Worm (Caenorhabditis elegans) whole organism, L1 larva: Measurements from ENCODE around the gene K12B6.4.

Experiments used
- C04F5.9 ChIP-seq: sonication (generic microtip); optimal IDR thresholded peaks from 2 replicates; lab custom pipeline; 2016; ENCODE audit warnings: missing genetic modification characterization, missing compliant biosample characterization
- C16A3.4 ChIP-seq: fragments of 150-350 bp; optimal IDR thresholded peaks from 2 replicates; lab custom pipeline; 2014; ENCODE audit warnings: missing biosample characterization, missing genetic modification characterization
- aha-1 ChIP-seq: fragments of 150-350 bp; optimal IDR thresholded peaks from 2 replicates; lab custom pipeline; 2014; ENCODE audit warnings: missing biosample characterization, missing genetic modification characterization
- alr-1 ChIP-seq: fragments of 200-800 bp; sonication (Bioruptor generic); optimal IDR thresholded peaks from 2 replicates; lab custom pipeline; 2018; ENCODE audit warnings: borderline replicate concordance, mild to moderate bottlenecking, missing genetic modification characterization, missing compliant biosample characterization
- aly-2 ChIP-seq: fragments of 150-350 bp; optimal IDR thresholded peaks from 2 replicates; lab custom pipeline; 2014; ENCODE audit warnings: missing biosample characterization, missing genetic modification characterization
- ama-1 ChIP-seq: fragments of 150-350 bp; optimal IDR thresholded peaks from 2 replicates; lab custom pipeline; 2014
- ceh-82 ChIP-seq, 3 experiments: fragments of 150-350 bp in 1 of 3; sonication (generic microtip) in 2 of 3; optimal IDR thresholded peaks; 2 replicates each; lab custom pipeline; 2014 to 2017; ENCODE audit warnings: missing biosample characterization in 3 of 3, missing genetic modification characterization in 3 of 3
- ceh-88 ChIP-seq: fragments of 200-800 bp; sonication (Bioruptor generic); IDR thresholded peaks from 2 replicates; pipeline ENCODE4 v1.3.6; 2022; ENCODE audit warnings: missing genetic modification characterization, missing compliant biosample characterization
- ceh-90 ChIP-seq: sonication (generic microtip); optimal IDR thresholded peaks from 2 replicates; lab custom pipeline; 2016; ENCODE audit warnings: missing genetic modification characterization, missing compliant biosample characterization
- ces-1 ChIP-seq: fragments of 150-350 bp; optimal IDR thresholded peaks from 2 replicates; lab custom pipeline; 2014; ENCODE audit warnings: missing biosample characterization, missing genetic modification reagents, missing genetic modification characterization
- dpl-1 ChIP-seq, 3 experiments: fragments of 150-350 bp in 2 of 3; sonication (generic microtip) in 1 of 3; optimal IDR thresholded peaks; 2 replicates each; lab custom pipeline; 2014 to 2017; ENCODE audit warnings: missing biosample characterization in 3 of 3, missing genetic modification characterization in 3 of 3, missing genetic modification reagents in 3 of 3
- efl-3 ChIP-seq: fragments of 200-800 bp; sonication (Bioruptor generic); optimal IDR thresholded peaks from 2 replicates; lab custom pipeline; 2018; ENCODE audit warnings: mild to moderate bottlenecking, missing genetic modification characterization, missing compliant biosample characterization
- egl-13 ChIP-seq: sonication (generic microtip); optimal IDR thresholded peaks from 2 replicates; lab custom pipeline; 2016; ENCODE audit warnings: missing genotype, missing genetic modification reagents, missing genetic modification characterization, missing compliant biosample characterization
- egl-27 ChIP-seq, 2 experiments: fragments of 150-350 bp in 1 of 2; sonication (generic microtip); optimal IDR thresholded peaks; 3 replicates each; lab custom pipeline; 2017 to 2018; ENCODE audit warnings: missing biosample characterization in 2 of 2, missing genetic modification characterization in 2 of 2, missing genetic modification reagents in 2 of 2
- elt-3 ChIP-seq, 6 experiments: fragments of 150-350 bp in 1 of 6; sonication (generic microtip); optimal IDR thresholded peaks; 2 replicates each; lab custom pipeline; 2017 to 2018; ENCODE audit warnings: missing biosample characterization in 6 of 6, missing genetic modification characterization in 6 of 6, inconsistent platforms in 1 of 6
- ets-5 ChIP-seq: fragments of 200-800 bp; sonication (Bioruptor generic); IDR thresholded peaks from 2 replicates; pipeline ENCODE4 v1.3.6; 2022; ENCODE audit warnings: missing genetic modification characterization, missing compliant biosample characterization
- fkh-10 ChIP-seq: sonication (generic microtip); optimal IDR thresholded peaks from 2 replicates; lab custom pipeline; 2017; ENCODE audit warnings: missing biosample characterization, missing genetic modification reagents, missing genetic modification characterization
- fkh-4 ChIP-seq: sonication (generic microtip); optimal IDR thresholded peaks from 2 replicates; lab custom pipeline; 2016; ENCODE audit warnings: missing compliant biosample characterization, missing genetic modification characterization, borderline replicate concordance
- fos-1 ChIP-seq: fragments of 150-350 bp; optimal IDR thresholded peaks from 2 replicates; lab custom pipeline; 2014; ENCODE audit warnings: missing biosample characterization, missing genetic modification characterization
- grh-1 ChIP-seq: fragments of 200-800 bp; sonication (Bioruptor generic); IDR thresholded peaks from 2 replicates; pipeline ENCODE4 v1.3.6; 2022; ENCODE audit warnings: missing genetic modification reagents, missing genetic modification characterization, missing compliant biosample characterization
- hlh-17 ChIP-seq: fragments of 200-800 bp; sonication (Bioruptor generic); optimal IDR thresholded peaks from 2 replicates; lab custom pipeline; 2018; ENCODE audit warnings: missing genetic modification characterization, mild to moderate bottlenecking, missing compliant biosample characterization, moderate library complexity, borderline replicate concordance
- hpl-2 ChIP-seq: fragments of 150-350 bp; optimal IDR thresholded peaks from 2 replicates; lab custom pipeline; 2014; ENCODE audit warnings: missing biosample characterization, missing genetic modification reagents, missing genetic modification characterization
- isw-1 ChIP-seq: fragments of 200-800 bp; sonication (Bioruptor generic); IDR thresholded peaks from 2 replicates; pipeline ENCODE4 v1.3.6; 2022; ENCODE audit warnings: missing genetic modification characterization, missing compliant biosample characterization
- jun-1 ChIP-seq: fragments of 150-350 bp; optimal IDR thresholded peaks from 2 replicates; lab custom pipeline; 2014; ENCODE audit warnings: missing biosample characterization, missing genetic modification reagents, missing genetic modification characterization
- lin-13 ChIP-seq: fragments of 150-350 bp; optimal IDR thresholded peaks from 2 replicates; lab custom pipeline; 2014; ENCODE audit warnings: missing biosample characterization, missing genetic modification reagents, missing genetic modification characterization
- lin-15B ChIP-seq: fragments of 150-350 bp; sonication (generic microtip); optimal IDR thresholded peaks from 3 replicates; lab custom pipeline; 2014; ENCODE audit warnings: missing biosample characterization, missing genetic modification characterization
- lin-35 ChIP-seq, 2 experiments: fragments of 150-350 bp; optimal IDR thresholded peaks; 2 replicates each; lab custom pipeline; 2014; ENCODE audit warnings: missing biosample characterization in 2 of 2, missing genetic modification characterization in 2 of 2, missing genetic modification reagents in 2 of 2
- lir-3 ChIP-seq: sonication (generic microtip); optimal IDR thresholded peaks from 2 replicates; lab custom pipeline; 2016; ENCODE audit warnings: mild to moderate bottlenecking, missing genetic modification characterization, moderate library complexity, missing compliant biosample characterization; ENCODE audit not compliant: poor library complexity
- lsy-2 ChIP-seq, 2 experiments: fragments of 150-350 bp; optimal IDR thresholded peaks; 2 replicates each; lab custom pipeline; 2014; ENCODE audit warnings: missing biosample characterization in 2 of 2, missing genetic modification characterization in 2 of 2
- mab-9 ChIP-seq: fragments of 200-800 bp; sonication (Bioruptor generic); IDR thresholded peaks from 2 replicates; pipeline ENCODE4 v1.3.6; 2022; ENCODE audit warnings: missing genetic modification reagents, missing genetic modification characterization, missing compliant biosample characterization
- mdl-1 ChIP-seq, 2 experiments: fragments of 150-350 bp; optimal IDR thresholded peaks; 2 replicates each; lab custom pipeline; 2014 to 2017; ENCODE audit warnings: missing biosample characterization in 2 of 2, missing genetic modification characterization in 2 of 2, inconsistent platforms in 1 of 2
- mef-2 ChIP-seq: fragments of 150-350 bp; optimal IDR thresholded peaks from 2 replicates; lab custom pipeline; 2014; ENCODE audit warnings: missing biosample characterization, missing genetic modification characterization
- mep-1 ChIP-seq: fragments of 150-350 bp; optimal IDR thresholded peaks from 2 replicates; lab custom pipeline; 2014; ENCODE audit warnings: missing biosample characterization, missing genetic modification characterization
- nhr-11 ChIP-seq: fragments of 150-350 bp; optimal IDR thresholded peaks from 2 replicates; lab custom pipeline; 2014; ENCODE audit warnings: missing biosample characterization, missing genetic modification characterization
- nhr-20 ChIP-seq: sonication (generic microtip); optimal IDR thresholded peaks from 2 replicates; lab custom pipeline; 2016; ENCODE audit warnings: mild to moderate bottlenecking, missing genetic modification characterization, missing compliant biosample characterization
- nhr-237 ChIP-seq: fragments of 150-350 bp; optimal IDR thresholded peaks from 2 replicates; lab custom pipeline; 2014; ENCODE audit warnings: missing biosample characterization, missing genetic modification characterization
- nhr-47 ChIP-seq: sonication (generic microtip); optimal IDR thresholded peaks from 2 replicates; lab custom pipeline; 2016; ENCODE audit warnings: mild to moderate bottlenecking, missing genetic modification characterization, moderate library complexity, missing compliant biosample characterization
- nhr-76 ChIP-seq: sonication (generic microtip); optimal IDR thresholded peaks from 2 replicates; lab custom pipeline; 2017; ENCODE audit warnings: missing biosample characterization, missing genetic modification characterization
- nhr-77 ChIP-seq: fragments of 150-350 bp; optimal IDR thresholded peaks from 2 replicates; lab custom pipeline; 2014; ENCODE audit warnings: missing biosample characterization, missing genetic modification characterization
- pag-3 ChIP-seq: sonication (generic microtip); optimal IDR thresholded peaks from 2 replicates; lab custom pipeline; 2017; ENCODE audit warnings: missing genetic modification characterization, mild to moderate bottlenecking, missing compliant biosample characterization, antibody characterized with exemption, borderline replicate concordance; ENCODE audit not compliant: insufficient read depth
- skn-1 ChIP-seq: fragments of 150-350 bp; optimal IDR thresholded peaks from 2 replicates; lab custom pipeline; 2014; ENCODE audit warnings: missing biosample characterization, missing genetic modification characterization
- snu-23 ChIP-seq: sonication (generic microtip); optimal IDR thresholded peaks from 2 replicates; lab custom pipeline; 2016; ENCODE audit warnings: missing genetic modification characterization, missing compliant biosample characterization
- sox-4 ChIP-seq: sonication (generic microtip); optimal IDR thresholded peaks from 2 replicates; lab custom pipeline; 2016; ENCODE audit warnings: missing genetic modification characterization, missing compliant biosample characterization
- sptf-1 ChIP-seq: fragments of 150-350 bp; optimal IDR thresholded peaks from 2 replicates; lab custom pipeline; 2014; ENCODE audit warnings: missing biosample characterization, missing genetic modification characterization
- sup-37 ChIP-seq: fragments of 200-800 bp; sonication (Bioruptor generic); optimal IDR thresholded peaks from 2 replicates; lab custom pipeline; 2018; ENCODE audit warnings: mild to moderate bottlenecking, missing genetic modification characterization, missing compliant biosample characterization
- tlp-1 ChIP-seq: fragments of 150-350 bp; optimal IDR thresholded peaks from 2 replicates; lab custom pipeline; 2014; ENCODE audit warnings: missing biosample characterization, missing genetic modification characterization
- unc-62 ChIP-seq: fragments of 150-350 bp; optimal IDR thresholded peaks from 2 replicates; lab custom pipeline; 2014; ENCODE audit warnings: missing biosample characterization, missing genetic modification reagents, missing genetic modification characterization
- unc-98 ChIP-seq: fragments of 200-800 bp; sonication (Bioruptor generic); IDR thresholded peaks from 2 replicates; pipeline ENCODE4 v1.3.6; 2022; ENCODE audit warnings: missing genetic modification characterization, missing compliant biosample characterization
- xbp-1 ChIP-seq: sonication (generic microtip); optimal IDR thresholded peaks from 2 replicates; lab custom pipeline; 2016; ENCODE audit warnings: missing genetic modification characterization, missing compliant biosample characterization
- zag-1 ChIP-seq: fragments of 150-350 bp; optimal IDR thresholded peaks from 2 replicates; lab custom pipeline; 2014; ENCODE audit warnings: missing biosample characterization, missing genetic modification characterization
- zip-4 ChIP-seq: fragments of 200-800 bp; sonication (Bioruptor generic); optimal IDR thresholded peaks from 2 replicates; lab custom pipeline; 2018; ENCODE audit warnings: mild to moderate bottlenecking, missing genetic modification characterization, moderate library complexity, missing compliant biosample characterization
- ztf-11 ChIP-seq, 2 experiments: sonication (generic microtip); optimal IDR thresholded peaks; 2 replicates each; lab custom pipeline; 2016 to 2017; ENCODE audit warnings: missing genetic modification characterization in 2 of 2, missing biosample characterization in 1 of 2, missing compliant biosample characterization in 1 of 2

The K12B6.4 gene

DNA sequence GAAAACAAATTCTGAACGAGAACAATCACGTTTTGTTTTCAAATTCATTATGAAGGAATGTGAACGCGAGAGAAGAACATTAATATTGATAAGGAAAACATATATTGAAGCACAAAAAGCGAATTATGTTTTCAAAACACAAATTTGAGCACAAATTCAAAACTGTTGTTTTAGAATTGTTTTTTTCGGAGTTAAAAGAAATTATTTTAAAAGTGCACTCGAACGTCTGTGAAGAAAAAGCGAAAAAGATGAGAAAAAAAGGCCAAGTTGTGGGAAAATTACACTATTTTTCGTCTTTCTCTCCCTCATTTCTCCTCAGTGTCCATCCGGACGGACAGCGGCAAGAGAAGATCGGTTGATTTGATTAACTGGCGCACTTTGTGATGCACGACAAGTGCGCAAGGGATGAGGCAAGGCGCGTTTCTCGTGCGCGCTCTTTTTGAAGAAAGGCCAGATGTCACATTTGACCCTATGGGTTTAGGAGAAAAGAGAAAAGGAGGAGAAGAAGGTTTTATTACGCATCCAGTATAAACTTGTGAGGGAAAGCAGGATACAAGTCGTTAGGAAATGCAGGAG lies 13.8 kb downstream of the K12B6.4 start, which contains the start of gene mrck-1:
Gene mrck-1, minus strand, starts transcription at position 51 of the 576 bp plus-strand sequence.
- TF ChIP-seq sox-4 (tag; lab: Kevin White, UChicago) (peak; percentile 64), sup-37 (GFP tag; lab: Kevin White, UChicago) (peak; percentile 64), egl-13 (tag; lab: Kevin White, UChicago) (peak; percentile 85), ets-5 (GFP tag; lab: Robert Waterston, UW) (no peak), lsy-2 (tag; optimal IDR thresholded peaks at IDR 0.05; lab: Kevin White, UChicago) (peak; percentile 92 to 94), sptf-1 (no peak), dpl-1 (GFP tag; optimal IDR thresholded peaks at IDR 0.05; lab: Kevin White, UChicago) (peak; percentile 83 to 86 (median 86)), egl-27 (tag; optimal IDR thresholded peaks at IDR 0.05; lab: Kevin White, UChicago) (peak; percentile 45 to 62), lin-13 (GFP tag; lab: Kevin White, UChicago) (peak; percentile 94), skn-1 (peak; percentile 87), mef-2 (tag; lab: Kevin White, UChicago) (peak; percentile 73), ama-1 (lab: Kevin White, UChicago) (peak; percentile 76), nhr-77 (peak; percentile 84), ceh-90 (no peak), C04F5.9 (tag; lab: Kevin White, UChicago) (peak; percentile 53), hpl-2 (GFP tag; lab: Kevin White, UChicago) (peak; percentile 30), mep-1 (peak; percentile 98), ztf-11 (tag; optimal IDR thresholded peaks at IDR 0.05; lab: Kevin White, UChicago) (peak in 1 of 2 experiments; percentile 81), lin-15B (peak; percentile 69), aly-2 (peak; percentile 88), nhr-76 (tag; lab: Kevin White, UChicago) (peak; percentile 5), ceh-82 (tag; optimal IDR thresholded peaks at IDR 0.05; lab: Kevin White, UChicago) (peak; percentile 92 to 97 (median 93)), C16A3.4 (tag; lab: Kevin White, UChicago) (peak; percentile 97), xbp-1 (tag; lab: Kevin White, UChicago) (peak; percentile 96), zag-1 (tag; lab: Kevin White, UChicago) (peak; percentile 90), tlp-1 (tag; lab: Kevin White, UChicago) (no peak), fkh-10 (GFP tag; lab: Kevin White, UChicago) (peak; percentile 65), jun-1 (tag; lab: Kevin White, UChicago) (peak; percentile 81), snu-23 (GFP tag; lab: Kevin White, UChicago) (peak; percentile 97), mdl-1 (tag; optimal IDR thresholded peaks at IDR 0.05; lab: Kevin White, UChicago) (peak; percentile 12 to 87), isw-1 (GFP tag; lab: Robert Waterston, UW) (peak; percentile 78), fkh-4 (peak; percentile 87), ces-1 (GFP tag; lab: Kevin White, UChicago) (peak; percentile 95), mab-9 (GFP tag; lab: Robert Waterston, UW) (peak; percentile 75), nhr-11 (peak; percentile 53), ceh-88 (GFP tag; lab: Robert Waterston, UW) (peak; percentile 74), nhr-237 (tag; lab: Kevin White, UChicago) (peak; percentile 21), hlh-17 (GFP tag; lab: Kevin White, UChicago) (no peak), elt-3 (tag; optimal IDR thresholded peaks at IDR 0.05; lab: Kevin White, UChicago) (peak; percentile 24 to 95 (median 68)), zip-4 (GFP tag; lab: Kevin White, UChicago) (peak; percentile 73), unc-98 (GFP tag; lab: Robert Waterston, UW) (no peak), nhr-47 (tag; lab: Kevin White, UChicago) (peak; percentile 96), efl-3 (no peak), pag-3 (tag; lab: Kevin White, UChicago) (no peak), unc-62 (GFP tag; lab: Kevin White, UChicago) (no peak), aha-1 (tag; lab: Kevin White, UChicago) (peak; percentile 53), fos-1 (tag; lab: Kevin White, UChicago) (peak; percentile 89), nhr-20 (tag; lab: Kevin White, UChicago) (peak; percentile 97), lin-35 (GFP tag; optimal IDR thresholded peaks at IDR 0.05; lab: Kevin White, UChicago) (peak; percentile 83 to 91), lir-3 (tag; lab: Kevin White, UChicago) (peak; percentile 64), grh-1 (peak; percentile 89), alr-1 (no peak)
